Worm (Caenorhabditis elegans) whole organism, L4 larva: ENCODE data around the gene R06B10.7.

Source experiments
- aly-2 ChIP-seq: sonication (generic microtip); optimal IDR thresholded peaks from 2 replicates; lab custom pipeline; 2018; ENCODE audit warnings: missing biosample characterization, missing genetic modification characterization
- egl-43 ChIP-seq: fragments of 200-800 bp; sonication (Bioruptor generic); IDR thresholded peaks from 2 replicates; pipeline ENCODE4 v1.3.6; 2022; ENCODE audit warnings: missing genetic modification reagents, missing genetic modification characterization, missing compliant biosample characterization
- jun-1 ChIP-seq: fragments of 150-350 bp; optimal IDR thresholded peaks from 2 replicates; lab custom pipeline; 2014; ENCODE audit warnings: missing biosample characterization, missing genetic modification reagents, missing genetic modification characterization
- nhr-11 ChIP-seq: fragments of 150-350 bp; optimal IDR thresholded peaks from 2 replicates; lab custom pipeline; 2014; ENCODE audit warnings: missing biosample characterization, missing genetic modification characterization
- nhr-28 ChIP-seq: fragments of 150-350 bp; optimal IDR thresholded peaks from 2 replicates; lab custom pipeline; 2014; ENCODE audit warnings: missing biosample characterization, missing genetic modification characterization
- nhr-76 ChIP-seq: fragments of 150-350 bp; optimal IDR thresholded peaks from 2 replicates; lab custom pipeline; 2014; ENCODE audit warnings: missing biosample characterization, missing genetic modification characterization
- pqm-1 ChIP-seq: sonication (generic microtip); optimal IDR thresholded peaks from 2 replicates; lab custom pipeline; 2017; ENCODE audit warnings: missing biosample characterization, missing genetic modification characterization
- snpc-4 ChIP-seq: fragments of 150-350 bp; optimal IDR thresholded peaks from 2 replicates; lab custom pipeline; 2014; ENCODE audit warnings: missing biosample characterization, missing genetic modification characterization

DNA sequence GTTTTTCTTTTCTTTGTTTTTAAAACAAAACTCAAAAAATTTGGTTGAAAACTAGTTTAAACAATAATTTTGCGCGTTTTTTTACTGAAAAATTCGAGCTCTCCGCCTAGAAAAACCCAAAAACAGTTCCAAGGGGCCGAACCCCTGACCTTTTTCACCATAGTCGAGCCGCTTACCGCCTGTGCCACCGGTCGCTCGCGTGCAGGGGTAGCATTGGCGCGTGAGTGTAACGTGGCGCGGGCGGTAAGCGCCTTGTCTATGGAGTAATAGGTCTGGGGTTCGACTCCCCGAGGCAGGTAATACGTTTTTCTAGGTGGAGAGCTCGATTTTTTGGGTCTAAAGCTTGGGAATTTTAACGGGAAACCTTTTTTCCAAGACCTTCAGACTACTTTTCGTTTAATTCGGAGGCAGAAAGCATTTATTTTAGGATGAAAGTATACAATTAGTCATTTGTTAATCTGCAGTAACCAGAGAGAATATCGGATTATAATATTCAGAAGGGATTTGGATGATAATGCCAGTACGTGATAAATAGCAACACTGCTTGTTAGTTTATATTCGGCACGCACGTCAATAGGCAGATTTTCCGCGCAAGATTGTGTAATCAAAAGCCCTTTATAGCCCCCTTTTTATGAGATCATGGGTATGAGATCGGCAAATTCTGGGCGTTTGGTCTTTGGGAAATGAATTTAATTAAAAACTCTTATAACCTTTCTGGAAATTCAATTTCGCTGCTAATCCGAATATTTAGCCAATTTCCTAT is 6.1 kb upstream of the R06B10.7 start:
- TF ChIP-seq nhr-28, result no peak
- no peak for TF ChIP-seq egl-43 (GFP tag; lab: Robert Waterston, UW)
- TF ChIP-seq snpc-4 (tag; lab: Kevin White, UChicago), result no peak
- no peak for TF ChIP-seq pqm-1 (tag; lab: Kevin White, UChicago)
- TF ChIP-seq aly-2 (tag; lab: Kevin White, UChicago), result no peak
- TF ChIP-seq nhr-76 (tag; lab: Kevin White, UChicago), result no peak
- TF ChIP-seq nhr-11, result peak; percentile 4
- TF ChIP-seq jun-1 (tag; lab: Kevin White, UChicago), result no peak
